Worm (Caenorhabditis elegans): ENCODE measurements around the gene W07G4.8.

- TF ChIP-seq unc-62 (GFP tag; optimal IDR thresholded peaks at IDR 0.05): no peak
- no peak for TF ChIP-seq lin-13 (tag; optimal IDR thresholded peaks at IDR 0.05)
- no peak for TF ChIP-seq nhr-12 (tag; optimal IDR thresholded peaks at IDR 0.05)
- no peak for TF ChIP-seq cnd-1 (tag; optimal IDR thresholded peaks at IDR 0.05)
- TF ChIP-seq unc-39 (tag; optimal IDR thresholded peaks at IDR 0.05): no peak
- TF ChIP-seq nhr-237 (tag; optimal IDR thresholded peaks at IDR 0.05): no peak
- TF ChIP-seq unc-120 (tag; optimal IDR thresholded peaks at IDR 0.05; ENCODE audit: poor library complexity, severe bottlenecking): no peak
- no peak for TF ChIP-seq bed-3 (GFP tag; optimal IDR thresholded peaks at IDR 0.05)
- TF ChIP-seq pha-4 (tag; optimal IDR thresholded peaks at IDR 0.05): no peak
- TF ChIP-seq ceh-43 (GFP tag; optimal IDR thresholded peaks at IDR 0.05): no peak
- TF ChIP-seq nhr-28 (tag; optimal IDR thresholded peaks at IDR 0.05): no peak
- no peak for TF ChIP-seq ztf-11 (tag; optimal IDR thresholded peaks at IDR 0.05)
- no peak for TF ChIP-seq ham-2 (GFP tag; optimal IDR thresholded peaks at IDR 0.05)
Measured at ce11 chrV:13000068-13000467, 49.3 kb downstream of the W07G4.8 start.

Data from whole organism, mixed stage, embryonic.